Worm (Caenorhabditis elegans): ENCODE measurements around the gene pals-28.

The pals-28 gene

DNA sequence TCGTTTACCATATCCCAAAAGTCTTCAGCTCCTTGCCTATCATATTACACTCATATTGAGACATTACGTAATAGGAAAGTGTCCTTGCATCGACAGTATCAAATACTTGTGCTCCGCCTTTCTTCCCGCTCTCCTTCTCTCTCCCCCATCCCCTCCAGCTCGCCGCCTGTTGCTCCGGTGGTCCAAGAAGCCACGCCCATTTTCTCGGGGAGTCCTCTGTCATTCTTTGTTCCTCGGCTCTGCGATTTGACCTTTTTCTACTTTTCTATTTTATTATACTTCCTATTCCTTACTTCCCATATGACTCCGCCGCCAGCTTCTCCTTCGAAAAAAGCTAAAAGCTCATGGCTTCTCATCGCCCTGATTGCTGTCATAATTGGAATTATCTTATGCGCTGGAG is 28.2 kb upstream of the pals-28 start, which contains the start of gene mnp-1:
Gene mnp-1 (plus strand): TSS at position 211 of the 400 bp plus-strand sequence.
- peak; percentile 38 for TF ChIP-seq hlh-1 (tag; optimal IDR thresholded peaks at IDR 0.05)
- peak; percentile 32 for TF ChIP-seq unc-39 (tag; optimal IDR thresholded peaks at IDR 0.05)
- TF ChIP-seq ztf-11 (tag; optimal IDR thresholded peaks at IDR 0.05): no peak
- TF ChIP-seq zip-8 (tag; optimal IDR thresholded peaks at IDR 0.05): peak; percentile 61

DNA sequence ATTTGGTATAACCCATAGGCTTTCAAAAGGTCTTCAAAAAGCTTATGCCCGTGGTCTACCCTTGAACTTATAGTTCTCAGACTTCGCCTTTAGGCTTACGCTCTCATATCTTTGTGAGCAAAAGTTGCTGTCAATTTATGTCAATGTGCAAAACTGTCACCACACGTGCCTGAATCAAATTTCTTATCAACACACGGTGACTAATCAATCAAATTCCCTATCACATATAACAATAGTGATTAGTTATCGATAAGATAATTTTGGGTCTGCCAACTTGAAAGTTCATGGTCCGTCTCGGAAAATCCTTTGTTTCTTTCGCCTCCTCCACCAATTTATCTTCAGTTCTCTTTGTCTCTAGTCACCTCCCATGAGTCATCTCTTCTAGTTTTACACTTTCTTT is 27.1 kb upstream of the pals-28 start:
- TF ChIP-seq unc-62 (GFP tag; optimal IDR thresholded peaks at IDR 0.05) (peak; percentile 33), lin-13 (tag; optimal IDR thresholded peaks at IDR 0.05) (no peak)

DNA sequence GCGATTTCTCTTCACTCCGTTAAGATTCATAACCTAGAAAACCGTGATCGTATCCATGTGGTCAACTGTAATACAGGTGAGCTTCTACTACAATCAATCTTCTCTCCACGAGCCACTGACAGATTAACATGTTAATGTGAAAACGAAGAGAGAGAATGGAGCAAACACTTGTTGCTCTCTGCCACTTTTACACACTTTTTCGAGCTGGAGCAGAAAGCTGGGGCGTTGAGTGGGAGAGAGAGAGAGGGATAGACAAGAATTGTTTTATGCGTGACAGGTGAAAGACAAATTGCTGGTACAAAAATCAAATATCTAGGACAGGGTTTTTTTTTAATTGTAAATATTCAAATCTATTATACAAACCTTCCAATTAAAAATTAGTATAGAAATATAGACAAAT is 26.2 kb upstream of the pals-28 start:
- peak; percentile 31 for TF ChIP-seq unc-120 (tag; optimal IDR thresholded peaks at IDR 0.05; ENCODE audit: poor library complexity, severe bottlenecking)
- TF ChIP-seq mab-5 (tag; optimal IDR thresholded peaks at IDR 0.05): peak; percentile 89
- peak; percentile 96 for TF ChIP-seq hlh-1 (tag; optimal IDR thresholded peaks at IDR 0.05)
- no peak for TF ChIP-seq ham-2 (GFP tag; optimal IDR thresholded peaks at IDR 0.05)
- TF ChIP-seq zip-8 (tag; optimal IDR thresholded peaks at IDR 0.05): no peak
- TF ChIP-seq unc-62 (GFP tag; optimal IDR thresholded peaks at IDR 0.05): peak; percentile 98
- no peak for TF ChIP-seq elt-3 (tag; optimal IDR thresholded peaks at IDR 0.05)

DNA sequence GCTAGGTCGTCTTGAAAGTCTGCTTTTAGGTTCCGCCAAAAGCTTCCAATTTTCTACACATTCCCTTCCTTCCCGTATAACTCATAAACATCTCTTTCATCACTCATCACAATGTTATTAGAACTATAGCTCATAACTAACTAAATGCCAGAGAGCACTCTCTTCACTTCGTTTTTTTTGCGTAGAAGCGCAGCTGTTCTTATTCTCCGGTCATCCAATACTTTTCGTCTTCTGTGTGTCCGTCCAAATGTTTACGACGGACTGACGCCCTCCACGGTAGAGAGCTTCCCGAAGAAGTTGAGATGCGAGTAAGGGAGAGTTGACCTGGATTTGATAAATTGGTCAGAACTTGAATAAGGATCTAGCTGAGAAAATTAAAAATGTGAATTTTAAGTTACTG is 25.4 kb upstream of the pals-28 start:
- peak; percentile 80 for TF ChIP-seq hlh-1 (tag; optimal IDR thresholded peaks at IDR 0.05)
- TF ChIP-seq snpc-4 (tag; optimal IDR thresholded peaks at IDR 0.05): no peak
- no peak for TF ChIP-seq nhr-237 (tag; optimal IDR thresholded peaks at IDR 0.05)
- no peak for TF ChIP-seq blmp-1 (tag; optimal IDR thresholded peaks at IDR 0.05)
- TF ChIP-seq nhr-28 (tag; optimal IDR thresholded peaks at IDR 0.05): no peak
- TF ChIP-seq ham-2 (GFP tag; optimal IDR thresholded peaks at IDR 0.05): no peak
- no peak for TF ChIP-seq tbx-8 (GFP tag; optimal IDR thresholded peaks at IDR 0.05)

DNA sequence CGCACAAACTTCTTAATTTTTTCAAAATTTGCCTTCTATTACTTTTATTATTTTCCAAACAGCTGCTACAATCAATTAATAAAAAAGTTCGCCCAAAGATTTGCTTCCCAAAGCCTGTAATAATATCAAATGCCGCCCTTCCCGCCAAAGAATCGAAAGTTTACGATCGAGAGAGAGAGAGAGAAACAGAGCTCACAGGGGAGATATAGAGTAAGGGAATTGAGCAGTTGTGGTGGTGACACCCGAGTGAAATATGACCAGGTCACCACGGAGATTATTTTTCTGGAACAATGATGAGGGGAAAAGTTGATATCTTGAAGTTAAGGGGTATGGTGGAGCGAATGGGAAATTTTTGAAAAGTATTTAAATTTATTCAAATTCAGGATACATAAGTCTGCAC is 24.7 kb upstream of the pals-28 start:
- TF ChIP-seq unc-62 (GFP tag; optimal IDR thresholded peaks at IDR 0.05) (peak; percentile 71), ztf-11 (tag; optimal IDR thresholded peaks at IDR 0.05) (no peak), hlh-1 (tag; optimal IDR thresholded peaks at IDR 0.05) (peak; percentile 89)

DNA sequence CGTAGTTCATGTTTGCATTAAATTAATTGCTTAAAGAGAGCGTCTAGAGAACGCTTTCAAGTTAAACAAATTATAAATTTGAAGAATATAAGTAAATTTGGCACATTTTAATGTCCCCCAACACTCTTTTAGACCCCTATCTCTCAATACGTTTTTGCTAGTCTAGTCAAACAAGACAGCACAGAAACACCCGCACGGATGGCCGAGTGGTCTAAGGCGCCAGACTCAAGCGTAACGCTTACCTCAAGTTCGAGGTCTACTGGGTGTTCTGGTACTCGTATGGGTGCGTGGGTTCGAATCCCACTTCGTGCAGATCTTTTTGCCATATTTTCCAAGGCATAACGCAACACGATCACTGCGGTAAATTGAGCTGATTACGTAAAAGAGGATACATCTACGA is 22.3 kb upstream of the pals-28 start:
- TF ChIP-seq ham-2 (GFP tag; optimal IDR thresholded peaks at IDR 0.05): peak; percentile 26
- TF ChIP-seq elt-3 (tag; optimal IDR thresholded peaks at IDR 0.05): no peak
- TF ChIP-seq bed-3 (GFP tag; optimal IDR thresholded peaks at IDR 0.05): no peak
- no peak for TF ChIP-seq flh-1 (GFP tag; optimal IDR thresholded peaks at IDR 0.05)
- TF ChIP-seq cnd-1 (tag; optimal IDR thresholded peaks at IDR 0.05): no peak

DNA sequence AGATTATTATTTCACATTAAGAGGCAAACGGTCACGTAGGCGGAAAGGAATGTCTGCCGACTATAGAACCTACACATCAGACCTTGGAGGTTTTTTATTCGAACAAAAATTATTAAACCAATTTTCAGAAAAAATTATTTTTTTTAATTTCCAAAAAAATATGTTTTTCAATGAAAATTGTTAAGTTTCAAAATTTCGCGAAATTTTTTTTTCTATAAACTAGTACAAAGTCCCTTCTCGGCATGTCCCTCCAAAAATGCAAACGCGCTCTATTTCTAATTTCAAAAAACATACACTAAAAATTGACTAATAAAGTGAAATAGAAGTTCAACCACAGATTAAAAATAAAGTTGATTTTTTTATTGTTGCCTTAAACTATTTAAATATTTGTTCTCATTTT is 19.6 kb upstream of the pals-28 start, which contains the start of gene ckb-1:
Gene ckb-1 (plus strand): TSS at position 301 of the 400 bp plus-strand sequence.
- TF ChIP-seq lin-32 (GFP tag; optimal IDR thresholded peaks at IDR 0.05): no peak
- no peak for TF ChIP-seq elt-3 (tag; optimal IDR thresholded peaks at IDR 0.05)
- no peak for TF ChIP-seq unc-120 (tag; optimal IDR thresholded peaks at IDR 0.05; ENCODE audit: poor library complexity, severe bottlenecking)
- no peak for TF ChIP-seq zip-8 (tag; optimal IDR thresholded peaks at IDR 0.05)
- no peak for TF ChIP-seq nhr-28 (tag; optimal IDR thresholded peaks at IDR 0.05)
- TF ChIP-seq ceh-83 (GFP tag; optimal IDR thresholded peaks at IDR 0.05): no peak
- TF ChIP-seq hlh-1 (tag; optimal IDR thresholded peaks at IDR 0.05): no peak
- no peak for TF ChIP-seq elt-1 (tag; optimal IDR thresholded peaks at IDR 0.05; ENCODE audit: borderline replicate concordance, insufficient read depth)
- no peak for TF ChIP-seq nhr-12 (tag; optimal IDR thresholded peaks at IDR 0.05)
- TF ChIP-seq sem-2 (GFP tag; optimal IDR thresholded peaks at IDR 0.05): no peak
- TF ChIP-seq unc-39 (tag; optimal IDR thresholded peaks at IDR 0.05): no peak
- no peak for TF ChIP-seq sptf-1 (tag; optimal IDR thresholded peaks at IDR 0.05)
- no peak for TF ChIP-seq mls-2 (tag; optimal IDR thresholded peaks at IDR 0.05)
- no peak for TF ChIP-seq unc-62 (GFP tag; optimal IDR thresholded peaks at IDR 0.05)
- no peak for TF ChIP-seq lin-13 (tag; optimal IDR thresholded peaks at IDR 0.05)

DNA sequence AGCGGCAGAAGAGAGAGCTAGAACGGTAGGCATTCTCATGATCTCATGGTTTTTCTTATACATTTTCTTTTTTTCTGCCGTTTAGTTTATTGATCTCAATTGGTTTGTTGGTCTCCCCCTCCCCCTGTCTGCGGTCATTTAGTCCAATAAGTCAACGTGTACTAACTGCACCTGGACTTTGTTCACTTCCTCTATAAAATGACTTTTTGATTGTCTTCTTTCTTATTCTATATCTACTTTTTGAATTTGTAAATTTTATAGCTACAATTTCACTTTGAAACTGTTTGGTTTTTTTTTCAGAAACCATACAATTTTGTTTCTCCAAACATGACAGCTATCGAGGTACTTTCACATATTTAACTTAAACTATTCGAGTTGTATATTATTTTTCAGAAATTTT is 16.9 kb upstream of the pals-28 start, which contains the start of gene ckb-2:
Gene ckb-2 (plus strand): TSS at position 301 of the 400 bp plus-strand sequence.
- TF ChIP-seq mep-1 (tag; optimal IDR thresholded peaks at IDR 0.05) (no peak), nhr-76 (tag; optimal IDR thresholded peaks at IDR 0.05) (no peak), ztf-11 (tag; optimal IDR thresholded peaks at IDR 0.05) (no peak), M03D4.4 (tag; optimal IDR thresholded peaks at IDR 0.05) (no peak), nhr-2 (tag; optimal IDR thresholded peaks at IDR 0.05) (no peak), cnd-1 (tag; optimal IDR thresholded peaks at IDR 0.05) (no peak), unc-39 (tag; optimal IDR thresholded peaks at IDR 0.05) (no peak), elt-1 (tag; optimal IDR thresholded peaks at IDR 0.05; ENCODE audit: borderline replicate concordance, insufficient read depth) (no peak), lin-32 (GFP tag; optimal IDR thresholded peaks at IDR 0.05) (no peak), blmp-1 (tag; optimal IDR thresholded peaks at IDR 0.05) (no peak), nhr-237 (tag; optimal IDR thresholded peaks at IDR 0.05) (no peak), unc-62 (GFP tag; optimal IDR thresholded peaks at IDR 0.05) (no peak), tbx-8 (GFP tag; optimal IDR thresholded peaks at IDR 0.05) (no peak), ham-2 (GFP tag; optimal IDR thresholded peaks at IDR 0.05) (no peak), elt-3 (tag; optimal IDR thresholded peaks at IDR 0.05) (no peak), lsy-2 (tag; optimal IDR thresholded peaks at IDR 0.05) (no peak), ces-1 (GFP tag; optimal IDR thresholded peaks at IDR 0.05) (no peak)

Data from whole organism, mixed stage, embryonic.